Fruit fly (Drosophila melanogaster): ENCODE data around the gene Sry-delta.

DNA sequence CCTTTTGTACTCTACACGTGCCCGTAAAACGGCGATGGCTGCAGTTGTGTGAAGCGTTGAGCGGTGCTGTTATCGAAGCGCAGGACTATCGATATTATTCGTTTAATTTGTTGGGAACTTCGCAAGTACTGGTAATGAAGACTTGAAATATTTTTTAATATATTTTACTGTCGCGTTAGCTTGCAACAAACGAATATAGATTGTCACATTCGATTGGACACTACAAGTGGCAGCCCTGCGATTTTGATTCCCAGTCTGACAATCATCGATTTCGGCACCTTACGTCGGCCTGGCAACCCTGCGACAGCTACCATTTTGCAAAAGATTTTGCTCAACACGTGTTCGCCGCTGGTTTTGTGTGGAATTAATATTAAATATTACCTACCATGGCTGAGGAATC lies 38.5 kb upstream of the Sry-delta start, which contains the start of the genes Nlp and Nph:
- peak; percentile 96 for TF ChIP-seq Dll (GFP tag; IDR thresholded peaks at IDR 0.05; ENCODE audit: partially characterized antibody)
- TF ChIP-seq CG3407 (GFP tag; optimal IDR thresholded peaks at IDR 0.05): no peak
- TF ChIP-seq bcd (GFP tag; optimal IDR thresholded peaks at IDR 0.05): no peak
- TF ChIP-seq CG18619 (GFP tag; optimal IDR thresholded peaks at IDR 0.05): no peak
- TF ChIP-seq vvl (GFP tag; IDR thresholded peaks at IDR 0.05): no peak
- no peak for TF ChIP-seq Antp (GFP tag; optimal IDR thresholded peaks at IDR 0.05)
- no peak for TF ChIP-seq GATAe (GFP tag; conservative IDR thresholded peaks at IDR 0.05)
- TF ChIP-seq usp (GFP tag; optimal IDR thresholded peaks at IDR 0.05): no peak
- TF ChIP-seq Mes4 (GFP tag; optimal IDR thresholded peaks at IDR 0.05): no peak
- no peak for TF ChIP-seq Ssrp (tag; optimal IDR thresholded peaks at IDR 0.05)
- peak; percentile 84 for TF ChIP-seq Sin3A (optimal IDR thresholded peaks at IDR 0.05)
- TF ChIP-seq CG30020 (tag; optimal IDR thresholded peaks at IDR 0.05): peak; percentile 38
- TF ChIP-seq jumu (GFP tag; optimal IDR thresholded peaks at IDR 0.05): no peak
- no peak for TF ChIP-seq esg (GFP tag; conservative IDR thresholded peaks at IDR 0.05)
